Worm (Caenorhabditis elegans): ENCODE results near the gene lap-1.
A peak's percentile ranks its signal among the peaks of the same experiment; 100 is the strongest.

The lap-1 gene

DNA sequence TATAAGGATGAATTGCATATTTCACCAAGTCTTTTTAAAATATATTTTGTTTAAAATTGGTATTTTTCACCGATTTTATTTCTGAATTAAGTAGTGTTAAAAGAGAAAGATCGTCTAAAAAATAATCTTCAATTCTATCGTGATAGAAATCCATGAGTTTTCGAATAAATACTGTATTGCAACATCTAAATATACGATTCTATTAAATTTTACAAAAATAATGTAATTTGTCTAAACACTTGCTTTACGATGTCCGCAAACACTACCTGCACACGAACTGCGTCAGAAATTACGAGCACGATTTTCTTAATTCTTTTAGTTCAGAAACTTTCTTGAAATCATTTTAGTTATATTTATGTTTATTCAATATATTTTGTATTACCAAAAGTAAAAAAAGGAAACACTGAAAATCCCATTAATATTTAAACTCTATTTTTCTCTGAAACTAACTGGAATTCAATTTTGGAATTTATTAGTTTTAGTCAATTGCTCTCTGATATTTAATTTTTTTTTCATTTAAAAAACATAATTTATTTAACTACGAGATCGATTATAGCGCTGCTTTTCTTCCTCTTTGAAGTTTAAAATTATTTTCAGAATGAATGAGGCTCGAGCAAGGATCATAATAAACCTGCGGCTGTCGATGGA is 47.6 kb upstream of the lap-1 start, which contains the start of gene mrpl-32 (continued):
- TF ChIP-seq egl-27 (tag; optimal IDR thresholded peaks at IDR 0.05) (no peak), unc-39 (tag; optimal IDR thresholded peaks at IDR 0.05) (no peak), mdl-1 (tag; optimal IDR thresholded peaks at IDR 0.05) (no peak), mes-2 (tag; optimal IDR thresholded peaks at IDR 0.05; ENCODE audit: poor library complexity, severe bottlenecking) (peak; percentile 50), zfp-3 (GFP tag; conservative IDR thresholded peaks at IDR 0.05) (0 out of 2 replicates have a peak, but pooled peaks have one; percentile 23), Y5F2A.4 (GFP tag; optimal IDR thresholded peaks at IDR 0.05) (peak; percentile 50), nhr-111 (GFP tag; optimal IDR thresholded peaks at IDR 0.05) (peak; percentile 2), lsy-2 (tag; optimal IDR thresholded peaks at IDR 0.05) (peak in 1 of 2 experiments; percentile 74), ceh-20 (GFP tag; IDR thresholded peaks at IDR 0.05) (no peak), ceh-32 (tag; optimal IDR thresholded peaks at IDR 0.05; ENCODE audit: poor library complexity) (no peak), F26F4.8 (GFP tag; conservative IDR thresholded peaks at IDR 0.05) (no peak), dve-1 (tag; optimal IDR thresholded peaks at IDR 0.05; ENCODE audit: insufficient read depth) (peak; percentile 66), mep-1 (tag; optimal IDR thresholded peaks at IDR 0.05) (peak; percentile 63), lin-38 (GFP tag; IDR thresholded peaks at IDR 0.05) (peak; percentile 77), spr-1 (tag; optimal IDR thresholded peaks at IDR 0.05) (no peak), daf-8 (GFP tag; IDR thresholded peaks at IDR 0.05) (no peak), unc-62 (GFP tag; optimal IDR thresholded peaks at IDR 0.05 in 1 of 2) (no peak), unc-62 (tag; optimal IDR thresholded peaks at IDR 0.05) (no peak), saeg-2 (GFP tag; IDR thresholded peaks at IDR 0.05) (no peak), hlh-30 (tag; optimal IDR thresholded peaks at IDR 0.05; ENCODE audit: insufficient read depth) (no peak), daf-19 (GFP tag; conservative IDR thresholded peaks at IDR 0.05) (no peak), nhr-77 (tag; optimal IDR thresholded peaks at IDR 0.05) (no peak), ces-1 (GFP tag; optimal IDR thresholded peaks at IDR 0.05) (no peak), lin-39 (tag; optimal IDR thresholded peaks at IDR 0.05) (no peak), Y75B8A.6 (GFP tag; IDR thresholded peaks at IDR 0.05) (0 out of 2 replicates have a peak, but pooled peaks have one; percentile 15), nhr-6 (tag; optimal IDR thresholded peaks at IDR 0.05) (peak; percentile 15), zip-11 (GFP tag; IDR thresholded peaks at IDR 0.05) (peak; percentile 32; the same call in 1 of the 2 replicates), nhr-11 (tag; optimal IDR thresholded peaks at IDR 0.05) (no peak), sdz-12 (GFP tag; optimal IDR thresholded peaks at IDR 0.05) (no peak), hmg-1.1 (GFP tag; IDR thresholded peaks at IDR 0.05) (no peak), arid-1 (GFP tag; conservative IDR thresholded peaks at IDR 0.05) (peak; percentile 75), fkh-10 (GFP tag; optimal IDR thresholded peaks at IDR 0.05) (no peak), tra-1 (GFP tag; IDR thresholded peaks at IDR 0.05) (no peak), nhr-76 (tag; optimal IDR thresholded peaks at IDR 0.05) (no peak), spr-3 (GFP tag; optimal IDR thresholded peaks at IDR 0.05) (no peak), ama-1 (optimal IDR thresholded peaks at IDR 0.05) (peak; percentile 16), lim-7 (GFP tag; IDR thresholded peaks at IDR 0.05) (0 out of 2 replicates have a peak, but pooled peaks have one; percentile 56), ztf-7 (tag; optimal IDR thresholded peaks at IDR 0.05) (no peak), nhr-237 (tag; optimal IDR thresholded peaks at IDR 0.05) (no peak), nhr-41 (GFP tag; IDR thresholded peaks at IDR 0.05) (no peak), rbr-2 (tag; optimal IDR thresholded peaks at IDR 0.05) (no peak), duxl-1 (tag; optimal IDR thresholded peaks at IDR 0.05; ENCODE audit: poor library complexity) (no peak), vab-7 (GFP tag; IDR thresholded peaks at IDR 0.05) (peak; percentile 42; the same call in 1 of the 2 replicates), T20F7.1 (GFP tag; optimal IDR thresholded peaks at IDR 0.05) (peak; percentile 75), daf-16 (GFP tag; optimal IDR thresholded peaks at IDR 0.05) (peak; percentile 10 to 41), daf-16 (tag; optimal IDR thresholded peaks at IDR 0.05) (peak; percentile 11), dmd-9 (GFP tag; IDR thresholded peaks at IDR 0.05) (no peak), gei-8 (GFP tag; optimal IDR thresholded peaks at IDR 0.05) (no peak), nhr-102 (tag; optimal IDR thresholded peaks at IDR 0.05) (peak; percentile 35), T26A8.4 (GFP tag; IDR thresholded peaks at IDR 0.05) (no peak)
